Fruit fly (Drosophila melanogaster) whole organism, wandering third instar larva: Measurements from ENCODE around the gene Ilp8.

Source experiments
- Abd-B ChIP-seq: fragments of >200 bp; optimal IDR thresholded peaks from 2 replicates; lab custom pipeline; 2017; ENCODE audit warnings: missing biosample characterization, missing genetic modification characterization
- CG9705 ChIP-seq: fragments of 200-800 bp; sonication (Bioruptor generic); optimal IDR thresholded peaks from 2 replicates; lab custom pipeline; 2018; ENCODE audit warnings: missing biosample characterization, mild to moderate bottlenecking, missing genetic modification characterization
- Dfd ChIP-seq: fragments of >200 bp; optimal IDR thresholded peaks from 2 replicates; lab custom pipeline; 2017; ENCODE audit warnings: missing biosample characterization, missing genetic modification characterization
- Dif ChIP-seq: fragments of 200-275, 200-300 bp; sonication (Bioruptor generic); optimal IDR thresholded peaks from 2 replicates; lab custom pipeline; 2018; ENCODE audit warnings: missing biosample characterization, missing genetic modification characterization; ENCODE audit not compliant: partially characterized antibody
- GATAd ChIP-seq: sonication (Bioruptor generic); optimal IDR thresholded peaks from 2 replicates; lab custom pipeline; 2016; ENCODE audit warnings: missing biosample characterization, missing genetic modification characterization
- HLH106 ChIP-seq: fragments of 200-800 bp; optimal IDR thresholded peaks from 3 replicates; lab custom pipeline; 2019; ENCODE audit warnings: missing biosample characterization, mild to moderate bottlenecking, missing genetic modification characterization, moderate library complexity
- Hnf4 ChIP-seq: fragments of 200-800 bp; sonication (Bioruptor generic); optimal IDR thresholded peaks from 2 replicates; lab custom pipeline; 2016; ENCODE audit warnings: missing biosample characterization, mild to moderate bottlenecking, missing genetic modification characterization
- Hr78 ChIP-seq: fragments of >200 bp; optimal IDR thresholded peaks from 2 replicates; lab custom pipeline; 2017; ENCODE audit warnings: missing biosample characterization, missing genetic modification characterization
- Hr83 ChIP-seq: fragments of 200-300 bp; sonication (Bioruptor generic); optimal IDR thresholded peaks from 2 replicates; lab custom pipeline; 2016; ENCODE audit warnings: missing biosample characterization, mild to moderate bottlenecking, missing genetic modification characterization, moderate library complexity; ENCODE audit not compliant: poor library complexity, severe bottlenecking
- Mio ChIP-seq: sonication (Bioruptor generic); optimal IDR thresholded peaks from 2 replicates; lab custom pipeline; 2016; ENCODE audit warnings: missing biosample characterization, missing genetic modification characterization
- Myc ChIP-seq: fragments of >200 bp; optimal IDR thresholded peaks from 2 replicates; lab custom pipeline; 2017
- N ChIP-seq: fragments of >200 bp; optimal IDR thresholded peaks from 2 replicates; lab custom pipeline; 2018; ENCODE audit warnings: missing biosample characterization, missing external identifiers, missing genetic modification characterization
- OdsH ChIP-seq: fragments of 200-800 bp; sonication (Bioruptor generic); optimal IDR thresholded peaks from 2 replicates; lab custom pipeline; 2016; ENCODE audit warnings: missing biosample characterization, mild to moderate bottlenecking, missing genetic modification characterization
- Rel ChIP-seq, 2 experiments: fragments of 200-800 bp; sonication (Bioruptor generic) in 1 of 2; optimal IDR thresholded peaks; 2 replicates in 1 of 2; 3 replicates in 1 of 2; lab custom pipeline; 2016 to 2019; ENCODE audit warnings: mild to moderate bottlenecking in 2 of 2, missing biosample characterization in 2 of 2, missing genetic modification characterization in 2 of 2, moderate library complexity in 1 of 2
- Sp1 ChIP-seq: fragments of 200-800 bp; sonication (Bioruptor generic); optimal IDR thresholded peaks from 3 replicates; lab custom pipeline; 2019; ENCODE audit warnings: missing biosample characterization, mild to moderate bottlenecking, missing genetic modification characterization, moderate library complexity
- Vsx2 ChIP-seq: fragments of 200-300, 225-300 bp; sonication (Bioruptor generic); optimal IDR thresholded peaks from 2 replicates; lab custom pipeline; 2018; ENCODE audit warnings: missing biosample characterization, missing genetic modification characterization; ENCODE audit not compliant: partially characterized antibody
- br ChIP-seq: fragments of 200-800 bp; sonication (Bioruptor generic); optimal IDR thresholded peaks from 2 replicates; lab custom pipeline; 2016; ENCODE audit warnings: missing biosample characterization, missing genetic modification characterization
- dmrt93B ChIP-seq: fragments of 200-800 bp; sonication (Bioruptor generic); optimal IDR thresholded peaks from 2 replicates; lab custom pipeline; 2018; ENCODE audit warnings: missing biosample characterization, mild to moderate bottlenecking, missing genetic modification characterization
- dsf ChIP-seq: sonication (Bioruptor generic); optimal IDR thresholded peaks from 2 replicates; lab custom pipeline; 2016; ENCODE audit warnings: missing biosample characterization, missing genetic modification characterization, borderline replicate concordance
- ey ChIP-seq: fragments of 200-800 bp; sonication (Bioruptor generic); optimal IDR thresholded peaks from 2 replicates; lab custom pipeline; 2016; ENCODE audit warnings: missing biosample characterization, missing genetic modification characterization
- fru ChIP-seq: fragments of 200-800 bp; sonication (Bioruptor generic); optimal IDR thresholded peaks from 3 replicates; lab custom pipeline; 2016; ENCODE audit warnings: missing biosample characterization, mild to moderate bottlenecking, missing genetic modification characterization
- h ChIP-seq: fragments of 200-800 bp; sonication (Bioruptor generic); optimal IDR thresholded peaks from 3 replicates; lab custom pipeline; 2016; ENCODE audit warnings: missing biosample characterization, mild to moderate bottlenecking, missing genetic modification characterization
- jim ChIP-seq: fragments of 175-275, 200-325 bp; sonication (Bioruptor generic); optimal IDR thresholded peaks from 2 replicates; lab custom pipeline; 2016; ENCODE audit warnings: missing biosample characterization, mild to moderate bottlenecking, missing genetic modification characterization
- lola ChIP-seq: fragments of >200 bp; optimal IDR thresholded peaks from 2 replicates; lab custom pipeline; 2017; ENCODE audit warnings: missing biosample characterization, missing genetic modification characterization
- pan ChIP-seq: fragments of >200 bp; optimal IDR thresholded peaks from 2 replicates; lab custom pipeline; 2017
- psq ChIP-seq: fragments of 200-800 bp; sonication (Bioruptor generic); optimal IDR thresholded peaks from 3 replicates; lab custom pipeline; 2017; ENCODE audit warnings: missing biosample characterization, mild to moderate bottlenecking, missing genetic modification characterization, moderate library complexity
- rgr ChIP-seq: fragments of 200-800 bp; sonication (Bioruptor generic); optimal IDR thresholded peaks from 3 replicates; lab custom pipeline; 2016; ENCODE audit warnings: missing biosample characterization, mild to moderate bottlenecking, missing genetic modification characterization
- sage ChIP-seq: fragments of 200-800 bp; sonication (Bioruptor generic); optimal IDR thresholded peaks from 2 replicates; lab custom pipeline; 2016; ENCODE audit warnings: missing biosample characterization, mild to moderate bottlenecking, missing genetic modification characterization
- sv ChIP-seq: fragments of 200-800 bp; sonication (Bioruptor generic); optimal IDR thresholded peaks from 3 replicates; lab custom pipeline; 2016; ENCODE audit warnings: missing biosample characterization, missing genetic modification characterization
- tai ChIP-seq: sonication (Bioruptor generic); optimal IDR thresholded peaks from 2 replicates; lab custom pipeline; 2016; ENCODE audit warnings: missing biosample characterization, missing genetic modification characterization
- usp ChIP-seq: fragments of >200 bp; optimal IDR thresholded peaks from 2 replicates; lab custom pipeline; 2017; ENCODE audit warnings: missing biosample characterization, missing genetic modification characterization
- woc ChIP-seq: sonication (Bioruptor generic); optimal IDR thresholded peaks from 2 replicates; lab custom pipeline; 2016; ENCODE audit warnings: missing biosample characterization, mild to moderate bottlenecking, missing genetic modification characterization

Ilp8 gene

DNA sequence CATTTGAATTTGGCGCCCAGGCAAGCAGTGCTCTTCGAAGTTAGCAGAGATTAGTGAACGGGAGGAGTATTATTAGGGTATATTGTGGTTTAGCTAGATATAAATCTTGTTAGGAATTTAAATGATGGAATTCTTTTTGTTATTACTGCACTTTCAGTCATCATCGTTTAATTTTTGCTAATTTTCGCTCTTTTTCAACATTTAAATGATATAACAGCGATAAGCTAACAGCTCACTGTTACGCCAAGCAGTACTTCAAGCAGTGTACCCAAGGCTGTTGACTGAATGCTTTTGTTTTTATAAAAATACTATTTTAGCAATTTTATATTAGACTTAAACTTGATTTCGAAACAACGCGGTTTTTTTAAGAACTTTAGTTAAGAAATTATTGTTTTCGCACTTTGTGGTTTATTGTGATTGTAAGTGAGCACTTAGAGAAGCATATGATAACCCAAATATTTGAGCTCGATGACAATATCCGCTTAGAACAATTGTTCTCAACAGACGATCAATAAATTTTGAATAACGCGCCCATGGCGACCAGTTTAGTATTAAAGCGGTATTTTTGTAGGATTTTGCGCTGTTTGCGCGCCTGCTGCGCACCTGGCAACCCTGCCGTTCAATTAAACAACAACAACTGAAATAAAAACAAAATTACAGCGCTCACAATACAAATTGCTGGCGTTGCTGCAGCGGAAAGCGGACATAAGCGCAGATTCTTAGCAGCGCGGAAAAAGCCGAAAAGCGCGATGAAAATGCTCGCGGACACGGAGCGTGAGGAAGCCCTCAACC, 19.0 kb upstream of the Ilp8 start:
- TF ChIP-seq Hnf4 (GFP tag; lab: Kevin White, UChicago), result peak; percentile 1
- TF ChIP-seq Mio (GFP tag; lab: Kevin White, UChicago), result no peak
- TF ChIP-seq Myc, result peak; percentile 7
- TF ChIP-seq tai (GFP tag; lab: Kevin White, UChicago), result peak; percentile 52
- no peak for TF ChIP-seq psq
- no peak for TF ChIP-seq sv
- TF ChIP-seq rgr (GFP tag; lab: Kevin White, UChicago), result peak; percentile 11
- no peak for TF ChIP-seq usp (GFP tag; lab: Kevin White, UChicago)

DNA sequence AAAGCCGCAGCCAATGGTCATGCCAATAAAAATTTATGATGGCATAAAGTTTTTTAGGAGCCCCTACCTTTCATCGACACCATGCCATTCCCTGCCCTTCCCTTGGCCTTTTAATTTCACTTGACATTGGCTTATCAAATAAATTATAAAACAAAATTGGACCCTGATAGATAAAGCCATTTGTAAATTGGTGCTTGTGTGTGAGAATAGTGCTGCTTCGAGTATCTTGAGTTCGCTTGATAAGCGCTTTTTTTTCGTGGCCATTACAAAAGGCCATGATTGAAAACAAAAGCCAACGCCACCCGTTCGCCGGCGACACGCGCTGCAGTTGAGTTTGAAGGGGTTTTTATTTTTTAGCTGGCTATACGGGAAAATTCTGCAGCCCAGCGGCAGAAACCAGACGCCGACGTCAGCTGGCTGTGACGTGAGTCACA, 18.0 kb upstream of the Ilp8 start:
- TF ChIP-seq GATAd (no peak), HLH106 (tag; lab: Kevin White, UChicago) (no peak), OdsH (GFP tag; lab: Kevin White, UChicago) (no peak), tai (GFP tag; lab: Kevin White, UChicago) (no peak), Dif (GFP tag; lab: Kevin White, UChicago) (no peak), jim (GFP tag; lab: Kevin White, UChicago) (no peak), Mio (GFP tag; lab: Kevin White, UChicago) (no peak), dmrt93B (GFP tag; lab: Kevin White, UChicago) (no peak), h (GFP tag; lab: Kevin White, UChicago) (peak; percentile 49), Hnf4 (GFP tag; lab: Kevin White, UChicago) (no peak), psq (no peak), Hr83 (GFP tag; lab: Kevin White, UChicago) (no peak), CG9705 (GFP tag; lab: Kevin White, UChicago) (no peak), ey (GFP tag; lab: Kevin White, UChicago) (no peak), Abd-B (no peak), woc (GFP tag; lab: Kevin White, UChicago) (no peak), Rel (GFP tag; optimal IDR thresholded peaks at IDR 0.05; lab: Kevin White, UChicago) (no peak), Rel (tag; optimal IDR thresholded peaks at IDR 0.05; lab: Kevin White, UChicago) (peak; percentile 45), Myc (no peak), Sp1 (GFP tag; lab: Kevin White, UChicago) (peak; percentile 19)

DNA sequence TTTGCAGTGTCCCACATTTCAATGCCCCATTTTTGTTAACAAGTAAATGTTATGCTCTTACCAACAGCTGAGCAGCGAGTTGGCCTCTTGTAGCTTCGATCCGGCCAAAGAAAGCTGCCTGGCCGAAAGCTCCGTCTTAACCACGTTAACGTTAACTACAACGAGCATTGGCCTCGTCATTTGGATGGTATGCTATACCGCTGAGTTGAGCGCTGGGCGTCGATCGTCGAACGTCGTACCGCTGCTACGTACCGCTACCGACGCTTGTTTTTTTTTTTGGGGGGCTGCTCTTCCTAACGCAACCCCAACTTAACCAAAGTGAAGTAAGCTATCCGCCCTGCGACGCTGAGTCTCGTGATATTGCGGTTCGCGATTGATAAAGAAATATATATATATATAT, 17.4 kb upstream of the Ilp8 start, which contains the start of gene rogdi:
Gene rogdi (plus strand): TSS at position 199 of the 400 bp plus-strand sequence.
- TF ChIP-seq Mio (GFP tag; lab: Kevin White, UChicago) (no peak), N (GFP tag; lab: Kevin White, UChicago) (no peak), lola (no peak), sage (GFP tag; lab: Kevin White, UChicago) (no peak), Abd-B (no peak), ey (GFP tag; lab: Kevin White, UChicago) (no peak), psq (no peak), pan (lab: Kevin White, UChicago) (no peak), h (GFP tag; lab: Kevin White, UChicago) (no peak), br (GFP tag; lab: Kevin White, UChicago) (no peak), Sp1 (GFP tag; lab: Kevin White, UChicago) (no peak)

DNA sequence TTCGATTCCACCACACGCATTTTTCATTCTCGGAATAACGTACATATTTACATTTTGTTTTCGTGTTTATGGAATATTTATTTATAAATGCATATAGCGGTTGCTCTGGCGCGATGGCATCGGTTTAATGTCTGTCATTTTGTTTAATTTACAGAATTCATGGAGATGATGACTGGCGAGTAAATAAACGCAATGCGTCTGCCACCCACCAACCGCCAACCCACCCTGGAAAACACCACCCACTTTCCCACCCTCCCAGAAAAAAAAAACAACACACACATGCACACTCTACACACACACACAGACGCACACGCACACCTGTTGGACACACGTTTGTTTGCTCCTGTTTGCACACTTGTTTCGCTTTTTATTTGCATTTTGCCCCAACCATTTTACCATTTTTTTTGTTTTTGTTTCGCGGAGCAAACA, 15.9 kb upstream of the Ilp8 start:
- TF ChIP-seq Dif (GFP tag; lab: Kevin White, UChicago) (no peak), tai (GFP tag; lab: Kevin White, UChicago) (no peak), Hnf4 (GFP tag; lab: Kevin White, UChicago) (no peak), ey (GFP tag; lab: Kevin White, UChicago) (no peak), sage (GFP tag; lab: Kevin White, UChicago) (no peak), HLH106 (tag; lab: Kevin White, UChicago) (no peak), br (GFP tag; lab: Kevin White, UChicago) (peak; percentile 13), usp (GFP tag; lab: Kevin White, UChicago) (no peak), Dfd (GFP tag; lab: Kevin White, UChicago) (peak; percentile 88), N (GFP tag; lab: Kevin White, UChicago) (no peak), Myc (no peak), woc (GFP tag; lab: Kevin White, UChicago) (no peak), Sp1 (GFP tag; lab: Kevin White, UChicago) (peak; percentile 33), pan (lab: Kevin White, UChicago) (no peak), OdsH (GFP tag; lab: Kevin White, UChicago) (peak; percentile 33), h (GFP tag; lab: Kevin White, UChicago) (peak; percentile 54), dsf (GFP tag; lab: Kevin White, UChicago) (no peak), Hr78 (GFP tag; lab: Kevin White, UChicago) (no peak), rgr (GFP tag; lab: Kevin White, UChicago) (peak; percentile 57), fru (GFP tag; lab: Kevin White, UChicago) (no peak), Vsx2 (no peak), dmrt93B (GFP tag; lab: Kevin White, UChicago) (no peak), Hr83 (GFP tag; lab: Kevin White, UChicago) (no peak), psq (peak; percentile 43)
